Worm (Caenorhabditis elegans) whole organism, mixed stage, embryonic: Measurements from ENCODE around the gene Y39B6A.33.

ENCODE experiments used
- M03D4.4 ChIP-seq: sonication (generic microtip); optimal IDR thresholded peaks from 2 replicates; lab custom pipeline; 2017; ENCODE audit warnings: mild to moderate bottlenecking, missing genetic modification characterization, missing compliant biosample characterization
- bed-3 ChIP-seq: fragments of 200-800 bp; sonication (Bioruptor generic); optimal IDR thresholded peaks from 3 replicates; lab custom pipeline; 2018; ENCODE audit warnings: mild to moderate bottlenecking, missing genetic modification characterization, moderate library complexity, missing compliant biosample characterization
- blmp-1 ChIP-seq: fragments of 150-350 bp; optimal IDR thresholded peaks from 2 replicates; lab custom pipeline; 2014; ENCODE audit warnings: missing biosample characterization, missing genetic modification characterization
- ceh-39 ChIP-seq: fragments of 150-350 bp; optimal IDR thresholded peaks from 2 replicates; lab custom pipeline; 2014; ENCODE audit warnings: missing biosample characterization, missing genetic modification characterization
- ceh-43 ChIP-seq: fragments of 200-800 bp; sonication (Bioruptor generic); optimal IDR thresholded peaks from 2 replicates; lab custom pipeline; 2018; ENCODE audit warnings: mild to moderate bottlenecking, missing genetic modification characterization, moderate library complexity, missing compliant biosample characterization
- ceh-83 ChIP-seq: fragments of 200-800 bp; sonication (Bioruptor generic); optimal IDR thresholded peaks from 2 replicates; lab custom pipeline; 2018; ENCODE audit warnings: mild to moderate bottlenecking, missing genetic modification characterization, missing compliant biosample characterization
- ces-1 ChIP-seq: fragments of 150-350 bp; optimal IDR thresholded peaks from 2 replicates; lab custom pipeline; 2014; ENCODE audit warnings: missing biosample characterization, missing genetic modification reagents, missing genetic modification characterization
- cnd-1 ChIP-seq: fragments of 200-800 bp; sonication (Bioruptor generic); optimal IDR thresholded peaks from 2 replicates; lab custom pipeline; 2018; ENCODE audit warnings: mild to moderate bottlenecking, missing genetic modification characterization, missing compliant biosample characterization
- drap-1 ChIP-seq: fragments of 200-800 bp; sonication (Bioruptor generic); optimal IDR thresholded peaks from 3 replicates; lab custom pipeline; 2018; ENCODE audit warnings: mild to moderate bottlenecking, missing genetic modification characterization, missing compliant biosample characterization
- elt-1 ChIP-seq: sonication (generic microtip); optimal IDR thresholded peaks from 2 replicates; lab custom pipeline; 2017; ENCODE audit warnings: missing genetic modification characterization, mild to moderate bottlenecking, missing compliant biosample characterization, antibody characterized with exemption, moderate library complexity, borderline replicate concordance; ENCODE audit not compliant: insufficient read depth
- elt-3 ChIP-seq: fragments of 150-350 bp; optimal IDR thresholded peaks from 2 replicates; lab custom pipeline; 2014; ENCODE audit warnings: missing biosample characterization, missing genetic modification characterization
- flh-1 ChIP-seq: fragments of 200-800 bp; sonication (Bioruptor generic); optimal IDR thresholded peaks from 2 replicates; lab custom pipeline; 2018; ENCODE audit warnings: mild to moderate bottlenecking, missing genetic modification characterization, moderate library complexity, missing compliant biosample characterization
- ham-2 ChIP-seq: fragments of 200-800 bp; sonication (Bioruptor generic); optimal IDR thresholded peaks from 2 replicates; lab custom pipeline; 2018; ENCODE audit warnings: mild to moderate bottlenecking, missing genetic modification characterization, missing compliant biosample characterization
- hlh-1 ChIP-seq: fragments of 150-350 bp; optimal IDR thresholded peaks from 2 replicates; lab custom pipeline; 2014; ENCODE audit warnings: missing biosample characterization, missing genetic modification reagents, missing genetic modification characterization
- lin-13 ChIP-seq: fragments of 150-350 bp; optimal IDR thresholded peaks from 2 replicates; lab custom pipeline; 2014; ENCODE audit warnings: missing biosample characterization, missing genetic modification characterization
- lin-32 ChIP-seq: fragments of 200-800 bp; sonication (Bioruptor generic); optimal IDR thresholded peaks from 2 replicates; lab custom pipeline; 2018; ENCODE audit warnings: mild to moderate bottlenecking, missing genetic modification characterization, missing compliant biosample characterization
- lsy-2 ChIP-seq: fragments of 150-350 bp; optimal IDR thresholded peaks from 2 replicates; lab custom pipeline; 2014; ENCODE audit warnings: missing biosample characterization, missing genetic modification characterization
- mab-5 ChIP-seq: fragments of 150-350 bp; optimal IDR thresholded peaks from 2 replicates; lab custom pipeline; 2014; ENCODE audit warnings: missing biosample characterization, missing genetic modification characterization
- mep-1 ChIP-seq: fragments of 150-350 bp; optimal IDR thresholded peaks from 2 replicates; lab custom pipeline; 2017; ENCODE audit warnings: missing biosample characterization, missing genetic modification reagents, missing genetic modification characterization, inconsistent platforms
- mls-2 ChIP-seq: sonication (generic microtip); optimal IDR thresholded peaks from 2 replicates; lab custom pipeline; 2016; ENCODE audit warnings: mild to moderate bottlenecking, missing genetic modification characterization, moderate library complexity, missing compliant biosample characterization
- nhr-12 ChIP-seq: fragments of 150-350 bp; optimal IDR thresholded peaks from 2 replicates; lab custom pipeline; 2014; ENCODE audit warnings: missing biosample characterization, missing genetic modification characterization
- nhr-2 ChIP-seq: fragments of 150-350 bp; optimal IDR thresholded peaks from 2 replicates; lab custom pipeline; 2014; ENCODE audit warnings: missing biosample characterization, missing genetic modification characterization
- nhr-237 ChIP-seq: fragments of 150-350 bp; optimal IDR thresholded peaks from 2 replicates; lab custom pipeline; 2014; ENCODE audit warnings: missing biosample characterization, missing genetic modification characterization
- nhr-28 ChIP-seq: fragments of 150-350 bp; optimal IDR thresholded peaks from 2 replicates; lab custom pipeline; 2014; ENCODE audit warnings: missing biosample characterization, missing genetic modification characterization
- nhr-76 ChIP-seq: sonication (generic microtip); optimal IDR thresholded peaks from 2 replicates; lab custom pipeline; 2017; ENCODE audit warnings: missing biosample characterization, missing genetic modification characterization
- pha-4 ChIP-seq: fragments of 150-350 bp; optimal IDR thresholded peaks from 2 replicates; lab custom pipeline; 2018; ENCODE audit warnings: missing biosample characterization, missing genetic modification reagents, missing genetic modification characterization
- sem-2 ChIP-seq: fragments of 200-800 bp; sonication (Bioruptor generic); optimal IDR thresholded peaks from 2 replicates; lab custom pipeline; 2018; ENCODE audit warnings: mild to moderate bottlenecking, missing genetic modification characterization, missing compliant biosample characterization
- snpc-4 ChIP-seq: fragments of 150-350 bp; optimal IDR thresholded peaks from 2 replicates; lab custom pipeline; 2014; ENCODE audit warnings: missing biosample characterization, missing genetic modification characterization
- sptf-1 ChIP-seq: sonication (generic microtip); optimal IDR thresholded peaks from 2 replicates; lab custom pipeline; 2017; ENCODE audit warnings: mild to moderate bottlenecking, missing genetic modification characterization, moderate library complexity, missing compliant biosample characterization
- tbx-8 ChIP-seq: fragments of 200-800 bp; sonication (Bioruptor generic); optimal IDR thresholded peaks from 2 replicates; lab custom pipeline; 2018; ENCODE audit warnings: mild to moderate bottlenecking, missing genetic modification characterization, moderate library complexity, missing compliant biosample characterization
- unc-120 ChIP-seq: sonication (generic microtip); optimal IDR thresholded peaks from 2 replicates; lab custom pipeline; 2017; ENCODE audit warnings: missing genetic modification characterization, missing compliant biosample characterization; ENCODE audit not compliant: poor library complexity, severe bottlenecking
- unc-39 ChIP-seq: fragments of 150-350 bp; optimal IDR thresholded peaks from 2 replicates; lab custom pipeline; 2014; ENCODE audit warnings: missing biosample characterization, missing genetic modification characterization
- unc-62 ChIP-seq: fragments of 150-350 bp; optimal IDR thresholded peaks from 2 replicates; lab custom pipeline; 2014; ENCODE audit warnings: missing biosample characterization, missing genetic modification reagents, missing genetic modification characterization
- zip-8 ChIP-seq: fragments of 150-350 bp; optimal IDR thresholded peaks from 2 replicates; lab custom pipeline; 2014; ENCODE audit warnings: missing biosample characterization, missing genetic modification characterization
- ztf-11 ChIP-seq: fragments of 150-350 bp; optimal IDR thresholded peaks from 2 replicates; lab custom pipeline; 2014; ENCODE audit warnings: missing biosample characterization, missing genetic modification characterization

Gene Y39B6A.33

ce11 chrV:18981736-18982135 lies 20.0 kb upstream of the Y39B6A.33 start:
- no peak for TF ChIP-seq ceh-43
- TF ChIP-seq mep-1 (tag; lab: Kevin White, UChicago) = no peak
- no peak for TF ChIP-seq flh-1 (GFP tag; lab: Kevin White, UChicago)
- TF ChIP-seq unc-39 (tag; lab: Kevin White, UChicago) = no peak
- TF ChIP-seq nhr-28 (tag; lab: Kevin White, UChicago) = no peak
- no peak for TF ChIP-seq zip-8 (tag; lab: Kevin White, UChicago)
- TF ChIP-seq blmp-1 (tag; lab: Kevin White, UChicago) = no peak
- no peak for TF ChIP-seq lin-32
- TF ChIP-seq lin-13 = no peak
- TF ChIP-seq sem-2 = no peak
- no peak for TF ChIP-seq nhr-76
- no peak for TF ChIP-seq cnd-1
- TF ChIP-seq ham-2 (GFP tag; lab: Kevin White, UChicago) = no peak
- TF ChIP-seq lsy-2 (tag; lab: Kevin White, UChicago) = no peak
- TF ChIP-seq sptf-1 (tag; lab: Kevin White, UChicago) = no peak
- no peak for TF ChIP-seq nhr-237 (tag; lab: Kevin White, UChicago)
- TF ChIP-seq elt-1 (tag; lab: Kevin White, UChicago) = no peak
- no peak for TF ChIP-seq mab-5 (tag; lab: Kevin White, UChicago)
- no peak for TF ChIP-seq snpc-4 (tag; lab: Kevin White, UChicago)
- no peak for TF ChIP-seq unc-62 (GFP tag; lab: Kevin White, UChicago)

- TF ChIP-seq blmp-1 (tag; lab: Kevin White, UChicago) = no peak
- TF ChIP-seq bed-3 (GFP tag; lab: Kevin White, UChicago) = no peak
- TF ChIP-seq nhr-76 = no peak
- TF ChIP-seq unc-120 (tag; lab: Kevin White, UChicago) = no peak
- no peak for TF ChIP-seq nhr-12
- no peak for TF ChIP-seq lin-32
- no peak for TF ChIP-seq snpc-4 (tag; lab: Kevin White, UChicago)
- no peak for TF ChIP-seq nhr-28 (tag; lab: Kevin White, UChicago)
- no peak for TF ChIP-seq zip-8 (tag; lab: Kevin White, UChicago)
- TF ChIP-seq ces-1 (GFP tag; lab: Kevin White, UChicago) = no peak
- no peak for TF ChIP-seq hlh-1 (tag; lab: Kevin White, UChicago)
- no peak for TF ChIP-seq mab-5 (tag; lab: Kevin White, UChicago)
- no peak for TF ChIP-seq M03D4.4 (tag; lab: Kevin White, UChicago)
Measured at ce11 chrV:18986103-18986502, 15.7 kb upstream of the Y39B6A.33 start.

ce11 chrV:18990238-18990901 lies 11.4 kb upstream of the Y39B6A.33 start, which contains the start of the genes reps-1 and Y39B6A.37:
reps-1 (minus strand) TSS chrV:18990500.
Y39B6A.37 (plus strand) TSS chrV:18990851.
- TF ChIP-seq ztf-11 (tag; lab: Kevin White, UChicago) = no peak
- TF ChIP-seq M03D4.4 (tag; lab: Kevin White, UChicago) = no peak
- TF ChIP-seq cnd-1 = no peak
- TF ChIP-seq mls-2 (tag; lab: Kevin White, UChicago) = no peak
- TF ChIP-seq pha-4 (tag; lab: Kevin White, UChicago) = peak; percentile 53
- TF ChIP-seq drap-1 = peak; percentile 74
- TF ChIP-seq mep-1 (tag; lab: Kevin White, UChicago) = peak; percentile 62
- no peak for TF ChIP-seq unc-39 (tag; lab: Kevin White, UChicago)
- TF ChIP-seq nhr-76 = no peak
- TF ChIP-seq blmp-1 (tag; lab: Kevin White, UChicago) = no peak
- no peak for TF ChIP-seq elt-3 (tag; lab: Kevin White, UChicago)
- TF ChIP-seq sem-2 = no peak
- no peak for TF ChIP-seq bed-3 (GFP tag; lab: Kevin White, UChicago)
- no peak for TF ChIP-seq hlh-1 (tag; lab: Kevin White, UChicago)
- no peak for TF ChIP-seq nhr-2 (tag; lab: Kevin White, UChicago)
- TF ChIP-seq tbx-8 (GFP tag; lab: Kevin White, UChicago) = no peak
- TF ChIP-seq nhr-237 (tag; lab: Kevin White, UChicago) = no peak
- no peak for TF ChIP-seq ceh-43
- no peak for TF ChIP-seq snpc-4 (tag; lab: Kevin White, UChicago)
- TF ChIP-seq nhr-12 = no peak
- TF ChIP-seq unc-120 (tag; lab: Kevin White, UChicago) = no peak
- TF ChIP-seq ceh-83 = no peak
- TF ChIP-seq lin-13 = peak; percentile 79
- TF ChIP-seq sptf-1 (tag; lab: Kevin White, UChicago) = no peak
- TF ChIP-seq lsy-2 (tag; lab: Kevin White, UChicago) = peak; percentile 24
- TF ChIP-seq ces-1 (GFP tag; lab: Kevin White, UChicago) = peak; percentile 28
- TF ChIP-seq flh-1 (GFP tag; lab: Kevin White, UChicago) = no peak
- TF ChIP-seq mab-5 (tag; lab: Kevin White, UChicago) = no peak
- no peak for TF ChIP-seq unc-62 (GFP tag; lab: Kevin White, UChicago)
- TF ChIP-seq ham-2 (GFP tag; lab: Kevin White, UChicago) = no peak
- TF ChIP-seq elt-1 (tag; lab: Kevin White, UChicago) = no peak
- no peak for TF ChIP-seq zip-8 (tag; lab: Kevin White, UChicago)
- TF ChIP-seq lin-32 = no peak
- no peak for TF ChIP-seq ceh-39 (tag; lab: Kevin White, UChicago)
- TF ChIP-seq nhr-28 (tag; lab: Kevin White, UChicago) = no peak
